Fruit fly (Drosophila melanogaster) whole organism, adult: ENCODE data around the gene Scp2.

ENCODE experiments used
- CG1620 ChIP-seq: fragments of 200-800 bp; sonication (Bioruptor generic); optimal IDR thresholded peaks from 2 replicates; lab custom pipeline; 2016; ENCODE audit warnings: missing biosample characterization, missing genetic modification characterization
- CG33017 ChIP-seq: fragments of 200-800 bp; sonication (Bioruptor generic); optimal IDR thresholded peaks from 2 replicates; lab custom pipeline; 2018; ENCODE audit warnings: missing biosample characterization, mild to moderate bottlenecking, missing genetic modification characterization, moderate library complexity
- CG7101 ChIP-seq: fragments of 200-800 bp; sonication (Bioruptor generic); optimal IDR thresholded peaks from 2 replicates; lab custom pipeline; 2018; ENCODE audit warnings: missing biosample characterization, mild to moderate bottlenecking, missing genetic modification characterization, moderate library complexity
- Clk ChIP-seq: fragments of 200-800 bp; sonication (Bioruptor generic); optimal IDR thresholded peaks from 2 replicates; lab custom pipeline; 2017; ENCODE audit warnings: missing biosample characterization, missing genetic modification characterization
- Crg-1 ChIP-seq: fragments of 200-800 bp; sonication (Bioruptor generic); optimal IDR thresholded peaks from 2 replicates; lab custom pipeline; 2016; ENCODE audit warnings: missing biosample characterization, missing genetic modification characterization
- Hr96 ChIP-seq: fragments of 200-800 bp; sonication (Bioruptor generic); optimal IDR thresholded peaks from 2 replicates; lab custom pipeline; 2016; ENCODE audit warnings: missing biosample characterization, missing genetic modification characterization
- Mnt ChIP-seq: fragments of 200-800 bp; sonication (Bioruptor generic); optimal IDR thresholded peaks from 2 replicates; lab custom pipeline; 2016; ENCODE audit warnings: missing biosample characterization, mild to moderate bottlenecking, missing genetic modification characterization
- cic ChIP-seq: fragments of 200-800 bp; sonication (Bioruptor generic); optimal IDR thresholded peaks from 2 replicates; lab custom pipeline; 2017; ENCODE audit warnings: missing biosample characterization, mild to moderate bottlenecking, missing genetic modification characterization, moderate library complexity
- cnc ChIP-seq, 2 experiments: fragments of >200 bp; optimal IDR thresholded peaks; 2 replicates each; lab custom pipeline; 2017

DNA sequence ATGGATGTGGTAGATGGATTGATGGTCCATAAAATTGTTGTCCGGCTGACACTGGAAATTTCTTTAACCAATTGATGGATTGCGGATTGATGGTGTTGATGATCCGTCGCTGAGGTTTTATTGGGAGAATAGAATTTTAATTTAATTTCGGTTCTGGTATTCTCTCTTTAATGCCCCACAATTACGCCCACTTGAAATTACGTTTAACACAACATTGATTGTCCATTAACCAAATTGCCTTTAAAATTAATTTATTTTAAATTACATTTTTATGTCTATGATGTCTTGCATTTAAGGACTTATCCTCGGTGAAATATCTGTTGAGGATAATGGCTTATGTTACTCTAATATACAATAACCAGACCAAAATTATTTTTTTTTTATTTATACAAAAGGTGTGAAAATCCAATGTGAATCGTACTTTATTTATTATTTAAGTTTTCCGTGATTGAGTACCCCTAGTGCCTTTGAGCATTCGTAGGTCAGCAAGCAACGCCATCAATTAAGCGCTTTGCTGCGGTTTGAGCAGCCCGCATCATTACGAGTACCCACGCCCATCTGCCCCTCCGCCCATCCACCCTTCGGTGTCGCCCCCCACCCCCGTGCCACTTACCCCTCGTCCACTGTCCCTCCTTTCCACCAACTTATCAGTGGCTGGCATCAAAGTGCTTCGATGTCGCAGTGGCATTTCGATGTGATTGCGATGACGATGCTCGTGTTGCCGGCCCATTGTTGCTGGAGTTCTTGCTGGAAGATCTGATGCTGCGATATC is 29.8 kb downstream of the Scp2 start:
- TF ChIP-seq Mnt (GFP tag; lab: Kevin White, UChicago), result no peak
- TF ChIP-seq CG33017 (tag; lab: Kevin White, UChicago), result no peak
- TF ChIP-seq Crg-1 (GFP tag; lab: Kevin White, UChicago), result no peak
- TF ChIP-seq cic, result no peak
- no peak for TF ChIP-seq cnc (optimal IDR thresholded peaks at IDR 0.05; lab: Kevin White, UChicago)
- TF ChIP-seq CG7101 (tag; lab: Kevin White, UChicago), result no peak
- TF ChIP-seq Hr96, result no peak
- no peak for TF ChIP-seq Clk (GFP tag; lab: Kevin White, UChicago)
- no peak for TF ChIP-seq CG1620 (GFP tag; lab: Kevin White, UChicago)
